Fruit fly (Drosophila melanogaster) whole organism: ENCODE results near the gene CG17097.

Source experiments
- CG8478 ChIP-seq: fragments of >200 bp; optimal IDR thresholded peaks from 2 replicates; lab custom pipeline; 2018; ENCODE audit warnings: inconsistent platforms
- EcR ChIP-seq, 2 experiments: fragments of >200 bp; optimal IDR thresholded peaks; 2 replicates each; lab custom pipeline; 2017; ENCODE audit warnings: missing biosample characterization in 2 of 2, missing genetic modification characterization in 2 of 2, missing genetic modification reagents in 2 of 2
- psq ChIP-seq: fragments of >200 bp; optimal IDR thresholded peaks from 2 replicates; lab custom pipeline; 2017
- usp ChIP-seq: fragments of >200 bp; optimal IDR thresholded peaks from 2 replicates; lab custom pipeline; 2017; ENCODE audit warnings: missing biosample characterization, missing genetic modification characterization, mixed read lengths

DNA sequence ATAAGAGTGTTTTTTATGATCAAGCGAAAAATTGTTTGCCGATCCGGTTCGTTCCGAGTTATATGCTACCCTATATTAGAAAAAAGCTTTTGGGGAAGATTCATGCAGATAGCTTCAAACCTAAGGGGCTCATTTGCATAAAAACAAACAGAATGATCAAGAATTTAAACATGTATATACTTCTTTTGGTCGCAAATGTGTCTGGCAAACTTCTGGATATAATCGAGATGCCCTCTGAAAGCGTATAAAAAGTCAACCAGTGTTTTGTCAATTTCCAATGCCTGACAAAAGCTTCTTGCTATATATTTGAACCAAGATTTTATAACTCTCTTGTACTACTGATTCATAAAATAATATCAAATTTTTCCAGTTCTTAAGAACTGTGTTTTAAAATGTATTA is 39.5 kb downstream of the CG17097 start:
- no peak for TF ChIP-seq psq (lab: Kevin White, UChicago)
- no peak for TF ChIP-seq usp (GFP tag; lab: Kevin White, UChicago)
- no peak for TF ChIP-seq CG8478 (lab: Kevin White, UChicago)
- no peak for TF ChIP-seq EcR (GFP tag; optimal IDR thresholded peaks at IDR 0.05; lab: Kevin White, UChicago)
